In genomic region chrV:7814601-7815000, ce11 we compare ENCODE assay signal across 2 worm cellular contexts.
TF ChIP-seq lines count a peak whose summit lies in the region.

ZK742.6 (minus strand) TSS chrV:7814942.

TF ChIP-seq in whole organism, L3 larva, 47 proteins besides CTCF, POLR2A, EP300 and RAD21:
- no peak for TF ChIP-seq ceh-16 (tag; optimal IDR thresholded peaks at IDR 0.05; lab: Kevin White, UChicago)
- TF ChIP-seq elt-1 (tag; optimal IDR thresholded peaks at IDR 0.05; lab: Kevin White, UChicago): no peak
- TF ChIP-seq aly-2 (tag; optimal IDR thresholded peaks at IDR 0.05; lab: Kevin White, UChicago): peak; percentile 73

TF ChIP-seq in whole organism, young adult, 124 proteins besides CTCF, POLR2A, EP300 and RAD21:
- TF ChIP-seq athp-1 (tag; optimal IDR thresholded peaks at IDR 0.05; lab: Kevin White, UChicago) (peak; percentile 8), atf-7 (tag; optimal IDR thresholded peaks at IDR 0.05; lab: Kevin White, UChicago) (no peak), B0336.3 (GFP tag; IDR thresholded peaks at IDR 0.05; lab: Robert Waterston, UW) (peak; percentile 57), ama-1 (optimal IDR thresholded peaks at IDR 0.05; lab: Kevin White, UChicago) (no peak), ama-1 (GFP tag; optimal IDR thresholded peaks at IDR 0.05; lab: Kevin White, UChicago) (no peak), lin-54 (GFP tag; optimal IDR thresholded peaks at IDR 0.05; lab: Kevin White, UChicago) (peak; percentile 34), egl-18 (GFP tag; IDR thresholded peaks at IDR 0.05; lab: Robert Waterston, UW) (no peak), F37B4.10 (GFP tag; IDR thresholded peaks at IDR 0.05; lab: Robert Waterston, UW) (no peak), Y53G8AR.9 (GFP tag; conservative IDR thresholded peaks at IDR 0.05; lab: Robert Waterston, UW) (0 out of 2 replicates have a peak, but pooled peaks have one; percentile 50), madf-6 (GFP tag; IDR thresholded peaks at IDR 0.05; lab: Robert Waterston, UW) (peak; percentile 57), hsf-1 (GFP tag; IDR thresholded peaks at IDR 0.05; lab: Robert Waterston, UW) (peak; percentile 75), him-1 (tag; optimal IDR thresholded peaks at IDR 0.05; lab: Kevin White, UChicago) (peak; percentile 71), hrde-1 (tag; optimal IDR thresholded peaks at IDR 0.05; lab: Kevin White, UChicago; ENCODE audit: borderline replicate concordance) (peak; percentile 53), Y56A3A.18 (GFP tag; IDR thresholded peaks at IDR 0.05; lab: Robert Waterston, UW) (peak; percentile 59; the same call in 1 of the 2 replicates), ceh-58 (GFP tag; IDR thresholded peaks at IDR 0.05; lab: Robert Waterston, UW) (0 out of 2 replicates have a peak, but pooled peaks have one; percentile 42), attf-6 (GFP tag; IDR thresholded peaks at IDR 0.05; lab: Robert Waterston, UW) (peak; percentile 41; the same call in 1 of the 2 replicates), nhr-179 (tag; optimal IDR thresholded peaks at IDR 0.05; lab: Kevin White, UChicago) (no peak), pbrm-1 (GFP tag; IDR thresholded peaks at IDR 0.05; lab: Robert Waterston, UW) (0 out of 2 replicates have a peak, but pooled peaks have one; percentile 52), T07F8.4 (tag; optimal IDR thresholded peaks at IDR 0.05; lab: Kevin White, UChicago) (no peak), ekl-4 (GFP tag; IDR thresholded peaks at IDR 0.05; lab: Robert Waterston, UW) (peak; percentile 66), repo-1 (tag; optimal IDR thresholded peaks at IDR 0.05; lab: Kevin White, UChicago) (peak; percentile 22), F39B2.1 (GFP tag; IDR thresholded peaks at IDR 0.05; lab: Robert Waterston, UW) (no peak)
